Fruit fly (Drosophila melanogaster): ENCODE data around the gene CG5412.

CG5412 gene

DNA sequence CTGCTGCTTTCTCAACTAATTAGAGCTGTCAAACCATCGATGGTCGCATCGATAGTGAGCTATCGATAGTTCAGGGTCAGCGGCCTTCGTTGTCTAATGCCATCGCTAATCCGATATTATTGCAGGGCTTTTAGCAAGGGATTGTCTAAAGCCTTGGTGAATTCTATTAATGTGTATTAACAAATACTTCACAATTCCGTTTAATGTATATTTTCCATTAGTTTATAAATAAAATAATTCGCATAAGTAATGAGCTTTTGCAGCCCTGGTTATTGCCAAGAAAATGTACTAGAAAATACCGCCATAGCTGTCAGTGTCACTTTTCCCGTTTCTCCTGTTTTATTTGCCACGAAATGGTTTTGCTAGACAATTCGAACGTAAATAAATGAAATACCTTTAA lies 3.0 kb downstream of the CG5412 start, which contains the start of the genes EloB and Srp14 (continued):
- peak; percentile 90 for TF ChIP-seq MBD-R2 (GFP tag; IDR thresholded peaks at IDR 0.05)
- TF ChIP-seq toy (GFP tag; IDR thresholded peaks at IDR 0.05): 0 out of 2 replicates have a peak, but pooled peaks have one; percentile 9
- TF ChIP-seq pb (GFP tag; optimal IDR thresholded peaks at IDR 0.05): peak; percentile 23
- TF ChIP-seq Ssrp (tag; optimal IDR thresholded peaks at IDR 0.05): peak; percentile 73
- TF ChIP-seq shn (GFP tag; optimal IDR thresholded peaks at IDR 0.05): peak; percentile 70
- TF ChIP-seq danr (GFP tag; IDR thresholded peaks at IDR 0.05): peak; percentile 55
- peak; percentile 63 for TF ChIP-seq Spps (tag; optimal IDR thresholded peaks at IDR 0.05)
- no peak for TF ChIP-seq exex (tag; optimal IDR thresholded peaks at IDR 0.05)
- TF ChIP-seq ac (GFP tag; optimal IDR thresholded peaks at IDR 0.05): no peak
- no peak for TF ChIP-seq usp (GFP tag; optimal IDR thresholded peaks at IDR 0.05)
- no peak for TF ChIP-seq CG13894 (tag; optimal IDR thresholded peaks at IDR 0.05)
- TF ChIP-seq Stat92E (GFP tag; optimal IDR thresholded peaks at IDR 0.05): peak in 1 of 3 experiments; percentile 92
- peak; percentile 56 for TF ChIP-seq CG14667 (GFP tag; IDR thresholded peaks at IDR 0.05)
- peak; percentile 85 for TF ChIP-seq CG2116 (GFP tag; optimal IDR thresholded peaks at IDR 0.05)
- TF ChIP-seq CG12659 (GFP tag; optimal IDR thresholded peaks at IDR 0.05): peak; percentile 90
- peak; percentile 65 for TF ChIP-seq CG4328 (GFP tag; optimal IDR thresholded peaks at IDR 0.05)
- TF ChIP-seq CG10267 (tag; optimal IDR thresholded peaks at IDR 0.05): peak; percentile 83
- peak; percentile 78 for TF ChIP-seq CG12942 (GFP tag; optimal IDR thresholded peaks at IDR 0.05)
- peak; percentile 84 for TF ChIP-seq CG2678 (tag; optimal IDR thresholded peaks at IDR 0.05)
- TF ChIP-seq CG6791 (GFP tag; IDR thresholded peaks at IDR 0.05; ENCODE audit: partially characterized antibody): peak; percentile 96
- peak; percentile 76 for TF ChIP-seq pum (GFP tag; optimal IDR thresholded peaks at IDR 0.05)
- peak; percentile 28 for TF ChIP-seq wek (GFP tag; optimal IDR thresholded peaks at IDR 0.05)
- peak; percentile 55; the same call in 1 of the 2 replicates for TF ChIP-seq cas (GFP tag; IDR thresholded peaks at IDR 0.05)
- TF ChIP-seq CG12769 (tag; optimal IDR thresholded peaks at IDR 0.05): peak; percentile 87
- peak; percentile 87 for TF ChIP-seq sug (tag; optimal IDR thresholded peaks at IDR 0.05)
- TF ChIP-seq trem (tag; optimal IDR thresholded peaks at IDR 0.05): peak; percentile 93
- TF ChIP-seq ems (GFP tag; optimal IDR thresholded peaks at IDR 0.05): peak; percentile 82
- TF ChIP-seq ttk (GFP tag; IDR thresholded peaks at IDR 0.05): peak; percentile 55; the same call in 1 of the 2 replicates
- peak; percentile 81 for TF ChIP-seq ind (GFP tag; optimal IDR thresholded peaks at IDR 0.05)
- TF ChIP-seq CG13296 (GFP tag; optimal IDR thresholded peaks at IDR 0.05): peak; percentile 81
- TF ChIP-seq Lhr (GFP tag; optimal IDR thresholded peaks at IDR 0.05): peak; percentile 77
- TF ChIP-seq croc (GFP tag; conservative IDR thresholded peaks at IDR 0.05): 0 out of 3 replicates have a peak, but pooled peaks have one; percentile 30
- TF ChIP-seq sima (GFP tag; optimal IDR thresholded peaks at IDR 0.05): peak; percentile 1
- no peak for TF ChIP-seq CG10431 (GFP tag; optimal IDR thresholded peaks at IDR 0.05)
- TF ChIP-seq CG9876 (GFP tag; optimal IDR thresholded peaks at IDR 0.05): peak; percentile 49
- no peak for TF ChIP-seq Asciz (GFP tag; optimal IDR thresholded peaks at IDR 0.05)
- peak; percentile 47 for TF ChIP-seq CG9437 (GFP tag; optimal IDR thresholded peaks at IDR 0.05)
- TF ChIP-seq sisA (GFP tag; IDR thresholded peaks at IDR 0.05): peak; percentile 60
- peak; percentile 97 for TF ChIP-seq inv (GFP tag; IDR thresholded peaks at IDR 0.05; ENCODE audit: partially characterized antibody)
- peak; percentile 87 for TF ChIP-seq gem (tag; optimal IDR thresholded peaks at IDR 0.05)
- peak; percentile 59 for TF ChIP-seq onecut (GFP tag; IDR thresholded peaks at IDR 0.05)
- TF ChIP-seq dan (GFP tag; IDR thresholded peaks at IDR 0.05): no peak
- TF ChIP-seq Nf-YB (GFP tag; optimal IDR thresholded peaks at IDR 0.05): peak; percentile 53
- TF ChIP-seq CG2712 (tag; optimal IDR thresholded peaks at IDR 0.05): peak; percentile 86
- peak; percentile 86 for TF ChIP-seq CG34422 (GFP tag; IDR thresholded peaks at IDR 0.05)
- peak; percentile 47 for TF ChIP-seq Atf-2 (GFP tag; optimal IDR thresholded peaks at IDR 0.05)
- TF ChIP-seq CG17612 (GFP tag; IDR thresholded peaks at IDR 0.05): peak; percentile 40; the same call in 1 of the 2 replicates
- TF ChIP-seq zf30C (GFP tag; optimal IDR thresholded peaks at IDR 0.05): no peak
- TF ChIP-seq CG2889 (GFP tag; IDR thresholded peaks at IDR 0.05): peak; percentile 78
- no peak for TF ChIP-seq CG18599 (GFP tag; optimal IDR thresholded peaks at IDR 0.05)

Measured in whole organism, embryonic.